Fruit fly (Drosophila melanogaster) whole organism, adult: ENCODE data around the gene CCDC53.

Experiments
- CG11617 ChIP-seq: fragments of 200-800 bp; sonication (Bioruptor generic); optimal IDR thresholded peaks from 2 replicates; lab custom pipeline; 2017; ENCODE audit warnings: mild to moderate bottlenecking, missing biosample characterization, missing genetic modification reagents, missing genetic modification characterization
- CG12768 ChIP-seq: fragments of 200-800 bp; sonication (Bioruptor generic); optimal IDR thresholded peaks from 2 replicates; lab custom pipeline; 2017; ENCODE audit warnings: missing biosample characterization, missing genetic modification characterization, mild to moderate bottlenecking, moderate library complexity, missing genetic modification reagents
- CG14711 ChIP-seq: fragments of 200-800 bp; sonication (Bioruptor generic); optimal IDR thresholded peaks from 2 replicates; lab custom pipeline; 2018; ENCODE audit warnings: missing biosample characterization, mild to moderate bottlenecking, missing genetic modification characterization, moderate library complexity
- CG1620 ChIP-seq: fragments of 200-800 bp; sonication (Bioruptor generic); optimal IDR thresholded peaks from 2 replicates; lab custom pipeline; 2016; ENCODE audit warnings: missing biosample characterization, missing genetic modification characterization
- CG33017 ChIP-seq: fragments of 200-800 bp; sonication (Bioruptor generic); optimal IDR thresholded peaks from 2 replicates; lab custom pipeline; 2018; ENCODE audit warnings: missing biosample characterization, mild to moderate bottlenecking, missing genetic modification characterization, moderate library complexity
- CG5204 ChIP-seq: fragments of 200-800 bp; sonication (Bioruptor generic); optimal IDR thresholded peaks from 2 replicates; lab custom pipeline; 2016; ENCODE audit warnings: missing biosample characterization, missing genetic modification characterization
- CG7045 ChIP-seq: fragments of 200-800 bp; sonication (Bioruptor generic); optimal IDR thresholded peaks from 2 replicates; lab custom pipeline; 2017; ENCODE audit warnings: missing biosample characterization, mild to moderate bottlenecking, missing genetic modification characterization
- CG7101 ChIP-seq: fragments of 200-800 bp; sonication (Bioruptor generic); optimal IDR thresholded peaks from 2 replicates; lab custom pipeline; 2018; ENCODE audit warnings: missing biosample characterization, mild to moderate bottlenecking, missing genetic modification characterization, moderate library complexity
- Clk ChIP-seq: fragments of 200-800 bp; sonication (Bioruptor generic); optimal IDR thresholded peaks from 2 replicates; lab custom pipeline; 2017; ENCODE audit warnings: missing biosample characterization, missing genetic modification characterization
- Crg-1 ChIP-seq: fragments of 200-800 bp; sonication (Bioruptor generic); optimal IDR thresholded peaks from 2 replicates; lab custom pipeline; 2016; ENCODE audit warnings: missing biosample characterization, missing genetic modification characterization
- Hr96 ChIP-seq: fragments of 200-800 bp; sonication (Bioruptor generic); optimal IDR thresholded peaks from 2 replicates; lab custom pipeline; 2016; ENCODE audit warnings: missing biosample characterization, missing genetic modification characterization
- Mnt ChIP-seq: fragments of 200-800 bp; sonication (Bioruptor generic); optimal IDR thresholded peaks from 2 replicates; lab custom pipeline; 2016; ENCODE audit warnings: missing biosample characterization, mild to moderate bottlenecking, missing genetic modification characterization
- bab1 ChIP-seq: fragments of 200-800 bp; sonication (Bioruptor generic); optimal IDR thresholded peaks from 3 replicates; lab custom pipeline; 2019; ENCODE audit warnings: missing biosample characterization, mild to moderate bottlenecking, missing genetic modification characterization, moderate library complexity
- cic ChIP-seq: fragments of 200-800 bp; sonication (Bioruptor generic); optimal IDR thresholded peaks from 2 replicates; lab custom pipeline; 2017; ENCODE audit warnings: missing biosample characterization, mild to moderate bottlenecking, missing genetic modification characterization, moderate library complexity
- cnc ChIP-seq, 2 experiments: fragments of >200 bp; optimal IDR thresholded peaks; 2 replicates each; lab custom pipeline; 2017
- kay ChIP-seq: fragments of 200-800 bp; sonication (Bioruptor generic); peaks from one replicate; lab custom pipeline; 2016; ENCODE audit warnings: missing biosample characterization, missing genetic modification characterization, borderline replicate concordance
- ovo ChIP-seq: fragments of 200-800 bp; sonication (Bioruptor generic); optimal IDR thresholded peaks from 2 replicates; lab custom pipeline; 2016; ENCODE audit warnings: missing biosample characterization, missing genetic modification characterization
- pad ChIP-seq: fragments of 200-800 bp; sonication (Bioruptor generic); optimal IDR thresholded peaks from 3 replicates; lab custom pipeline; 2017; ENCODE audit warnings: missing biosample characterization, missing genetic modification characterization, mild to moderate bottlenecking, moderate library complexity, missing genetic modification reagents
- tj ChIP-seq: fragments of 200-800 bp; sonication (Bioruptor generic); optimal IDR thresholded peaks from 3 replicates; lab custom pipeline; 2017; ENCODE audit warnings: missing biosample characterization, mild to moderate bottlenecking, missing genetic modification characterization, moderate library complexity
- toe ChIP-seq: fragments of 200-800 bp; sonication (Bioruptor generic); optimal IDR thresholded peaks from 2 replicates; lab custom pipeline; 2016; ENCODE audit warnings: missing biosample characterization, missing genetic modification characterization

The CCDC53 gene

dm6 chr2L:7997290-7998079 lies 43.4 kb upstream of the CCDC53 start:
- no peak for TF ChIP-seq kay (GFP tag; lab: Kevin White, UChicago)
- no peak for TF ChIP-seq Crg-1 (GFP tag; lab: Kevin White, UChicago)
- no peak for TF ChIP-seq CG7045 (GFP tag; lab: Kevin White, UChicago)
- no peak for TF ChIP-seq ovo (GFP tag; lab: Kevin White, UChicago)

- TF ChIP-seq CG12768 (GFP tag; lab: Kevin White, UChicago) (no peak), tj (GFP tag; lab: Kevin White, UChicago) (no peak), toe (GFP tag; lab: Kevin White, UChicago) (no peak), CG33017 (no peak)
Observed at dm6 chr2L:7998080-7998457, 42.8 kb upstream of the CCDC53 start, which contains the start of gene CG7227. CG7227 (minus strand) TSS chr2L:7998151.

DNA sequence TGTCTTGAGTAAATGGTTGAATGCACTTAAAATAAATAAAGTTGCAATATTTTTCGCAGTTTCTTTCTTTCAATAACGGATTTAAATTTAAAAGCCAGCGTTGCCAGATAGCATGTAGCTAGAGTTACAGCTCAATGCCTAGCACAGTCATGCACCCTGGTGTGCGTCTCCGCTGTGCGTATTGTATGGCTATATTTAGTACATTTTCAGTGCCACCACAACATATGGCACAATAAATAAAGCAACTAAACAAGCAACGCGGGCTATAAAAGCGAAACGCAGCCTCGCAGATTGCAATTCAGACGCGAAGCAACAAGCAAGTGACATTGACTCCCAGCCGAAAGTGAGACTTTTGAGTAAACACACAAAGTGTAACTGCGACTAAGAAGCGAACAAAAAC lies 42.3 kb upstream of the CCDC53 start, which contains the start of gene Sirup:
Sirup (plus strand) TSS at position 215 of the 400 bp plus-strand sequence.
- TF ChIP-seq tj (GFP tag; lab: Kevin White, UChicago) (peak; percentile 27), toe (GFP tag; lab: Kevin White, UChicago) (no peak), Crg-1 (GFP tag; lab: Kevin White, UChicago) (no peak), CG7045 (GFP tag; lab: Kevin White, UChicago) (no peak), CG7101 (tag; lab: Kevin White, UChicago) (peak; percentile 34), CG12768 (GFP tag; lab: Kevin White, UChicago) (peak; percentile 42), bab1 (peak; percentile 39), Mnt (peak; percentile 63), CG11617 (GFP tag; lab: Kevin White, UChicago) (peak; percentile 1), CG1620 (GFP tag; lab: Kevin White, UChicago) (no peak), pad (no peak), cnc (optimal IDR thresholded peaks at IDR 0.05; lab: Kevin White, UChicago) (no peak), CG14711 (tag; lab: Kevin White, UChicago) (peak; percentile 87), ovo (GFP tag; lab: Kevin White, UChicago) (peak; percentile 28), Hr96 (GFP tag; lab: Kevin White, UChicago) (no peak), CG33017 (peak; percentile 51), kay (GFP tag; lab: Kevin White, UChicago) (no peak), Clk (no peak), CG5204 (GFP tag; lab: Kevin White, UChicago) (no peak), cic (peak; percentile 50)

DNA sequence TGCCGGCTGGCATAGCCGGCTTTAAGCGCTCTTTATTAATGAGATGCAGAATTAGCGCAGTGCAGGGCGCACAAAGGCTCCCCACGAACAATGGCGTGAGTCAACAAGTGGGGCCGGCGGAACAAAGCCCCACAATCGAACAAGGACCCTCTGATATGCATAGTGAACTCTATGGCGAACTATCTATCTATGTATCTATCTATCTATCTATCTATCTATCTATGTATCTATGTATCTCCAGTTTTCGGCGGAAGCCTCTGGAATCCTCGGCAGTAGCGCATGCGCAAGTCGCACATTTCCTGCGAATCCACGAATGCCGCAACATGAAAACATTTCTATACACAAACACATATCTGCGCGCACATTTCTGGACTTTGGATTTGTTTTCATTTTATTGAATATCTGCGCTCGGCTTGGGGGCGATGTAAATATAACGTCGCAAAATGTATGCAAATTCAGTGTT lies 40.3 kb upstream of the CCDC53 start:
- TF ChIP-seq ovo (GFP tag; lab: Kevin White, UChicago), result no peak
- TF ChIP-seq cic, result peak; percentile 57
- TF ChIP-seq CG12768 (GFP tag; lab: Kevin White, UChicago), result peak; percentile 70
- no peak for TF ChIP-seq CG5204 (GFP tag; lab: Kevin White, UChicago)
- no peak for TF ChIP-seq Crg-1 (GFP tag; lab: Kevin White, UChicago)
- peak; percentile 28 for TF ChIP-seq CG14711 (tag; lab: Kevin White, UChicago)
- peak; percentile 27 for TF ChIP-seq CG11617 (GFP tag; lab: Kevin White, UChicago)
- peak; percentile 66 for TF ChIP-seq CG7045 (GFP tag; lab: Kevin White, UChicago)
- TF ChIP-seq kay (GFP tag; lab: Kevin White, UChicago), result peak; percentile 92
- TF ChIP-seq CG7101 (tag; lab: Kevin White, UChicago), result no peak
- TF ChIP-seq CG33017, result peak; percentile 67
- TF ChIP-seq CG1620 (GFP tag; lab: Kevin White, UChicago), result no peak
- no peak for TF ChIP-seq Hr96 (GFP tag; lab: Kevin White, UChicago)
- no peak for TF ChIP-seq bab1
- TF ChIP-seq pad, result no peak
- TF ChIP-seq Clk, result no peak
- no peak for TF ChIP-seq toe (GFP tag; lab: Kevin White, UChicago)
- TF ChIP-seq Mnt, result peak; percentile 46
- TF ChIP-seq tj (GFP tag; lab: Kevin White, UChicago), result no peak
- no peak for TF ChIP-seq cnc (optimal IDR thresholded peaks at IDR 0.05; lab: Kevin White, UChicago)

- TF ChIP-seq CG1620 (GFP tag; lab: Kevin White, UChicago) (no peak), Hr96 (GFP tag; lab: Kevin White, UChicago) (no peak), CG5204 (GFP tag; lab: Kevin White, UChicago) (no peak), cnc (optimal IDR thresholded peaks at IDR 0.05; lab: Kevin White, UChicago) (no peak), Mnt (peak; percentile 9), bab1 (peak; percentile 24), ovo (GFP tag; lab: Kevin White, UChicago) (no peak), CG14711 (tag; lab: Kevin White, UChicago) (peak; percentile 48), kay (GFP tag; lab: Kevin White, UChicago) (peak; percentile 77), pad (peak; percentile 19), tj (GFP tag; lab: Kevin White, UChicago) (no peak), CG33017 (peak; percentile 14), toe (GFP tag; lab: Kevin White, UChicago) (no peak), CG11617 (GFP tag; lab: Kevin White, UChicago) (no peak), CG7045 (GFP tag; lab: Kevin White, UChicago) (no peak), cic (no peak), CG7101 (tag; lab: Kevin White, UChicago) (peak; percentile 40)
Observed at dm6 chr2L:8001694-8002627, 38.9 kb upstream of the CCDC53 start.
